Fruit fly (Drosophila melanogaster) whole organism, adult: ENCODE measurements around the gene fws.

Source experiments
- CG11617 ChIP-seq: fragments of 200-800 bp; sonication (Bioruptor generic); optimal IDR thresholded peaks from 2 replicates; lab custom pipeline; 2017; ENCODE audit warnings: mild to moderate bottlenecking, missing biosample characterization, missing genetic modification reagents, missing genetic modification characterization
- CG12768 ChIP-seq: fragments of 200-800 bp; sonication (Bioruptor generic); optimal IDR thresholded peaks from 2 replicates; lab custom pipeline; 2017; ENCODE audit warnings: missing biosample characterization, missing genetic modification characterization, mild to moderate bottlenecking, moderate library complexity, missing genetic modification reagents
- CG14711 ChIP-seq: fragments of 200-800 bp; sonication (Bioruptor generic); optimal IDR thresholded peaks from 2 replicates; lab custom pipeline; 2018; ENCODE audit warnings: missing biosample characterization, mild to moderate bottlenecking, missing genetic modification characterization, moderate library complexity
- CG1620 ChIP-seq: fragments of 200-800 bp; sonication (Bioruptor generic); optimal IDR thresholded peaks from 2 replicates; lab custom pipeline; 2016; ENCODE audit warnings: missing biosample characterization, missing genetic modification characterization
- CG33017 ChIP-seq: fragments of 200-800 bp; sonication (Bioruptor generic); optimal IDR thresholded peaks from 2 replicates; lab custom pipeline; 2018; ENCODE audit warnings: missing biosample characterization, mild to moderate bottlenecking, missing genetic modification characterization, moderate library complexity
- CG5204 ChIP-seq: fragments of 200-800 bp; sonication (Bioruptor generic); optimal IDR thresholded peaks from 2 replicates; lab custom pipeline; 2016; ENCODE audit warnings: missing biosample characterization, missing genetic modification characterization
- CG7045 ChIP-seq: fragments of 200-800 bp; sonication (Bioruptor generic); optimal IDR thresholded peaks from 2 replicates; lab custom pipeline; 2017; ENCODE audit warnings: missing biosample characterization, mild to moderate bottlenecking, missing genetic modification characterization
- CG7101 ChIP-seq: fragments of 200-800 bp; sonication (Bioruptor generic); optimal IDR thresholded peaks from 2 replicates; lab custom pipeline; 2018; ENCODE audit warnings: missing biosample characterization, mild to moderate bottlenecking, missing genetic modification characterization, moderate library complexity
- Clk ChIP-seq: fragments of 200-800 bp; sonication (Bioruptor generic); optimal IDR thresholded peaks from 2 replicates; lab custom pipeline; 2017; ENCODE audit warnings: missing biosample characterization, missing genetic modification characterization
- Crg-1 ChIP-seq: fragments of 200-800 bp; sonication (Bioruptor generic); optimal IDR thresholded peaks from 2 replicates; lab custom pipeline; 2016; ENCODE audit warnings: missing biosample characterization, missing genetic modification characterization
- Hr96 ChIP-seq: fragments of 200-800 bp; sonication (Bioruptor generic); optimal IDR thresholded peaks from 2 replicates; lab custom pipeline; 2016; ENCODE audit warnings: missing biosample characterization, missing genetic modification characterization
- Mnt ChIP-seq: fragments of 200-800 bp; sonication (Bioruptor generic); optimal IDR thresholded peaks from 2 replicates; lab custom pipeline; 2016; ENCODE audit warnings: missing biosample characterization, mild to moderate bottlenecking, missing genetic modification characterization
- bab1 ChIP-seq: fragments of 200-800 bp; sonication (Bioruptor generic); optimal IDR thresholded peaks from 3 replicates; lab custom pipeline; 2019; ENCODE audit warnings: missing biosample characterization, mild to moderate bottlenecking, missing genetic modification characterization, moderate library complexity
- cic ChIP-seq: fragments of 200-800 bp; sonication (Bioruptor generic); optimal IDR thresholded peaks from 2 replicates; lab custom pipeline; 2017; ENCODE audit warnings: missing biosample characterization, mild to moderate bottlenecking, missing genetic modification characterization, moderate library complexity
- cnc ChIP-seq, 2 experiments: fragments of >200 bp; optimal IDR thresholded peaks; 2 replicates each; lab custom pipeline; 2017
- kay ChIP-seq: fragments of 200-800 bp; sonication (Bioruptor generic); peaks from one replicate; lab custom pipeline; 2016; ENCODE audit warnings: missing biosample characterization, missing genetic modification characterization, borderline replicate concordance
- ovo ChIP-seq: fragments of 200-800 bp; sonication (Bioruptor generic); optimal IDR thresholded peaks from 2 replicates; lab custom pipeline; 2016; ENCODE audit warnings: missing biosample characterization, missing genetic modification characterization
- pad ChIP-seq: fragments of 200-800 bp; sonication (Bioruptor generic); optimal IDR thresholded peaks from 3 replicates; lab custom pipeline; 2017; ENCODE audit warnings: missing biosample characterization, missing genetic modification characterization, mild to moderate bottlenecking, moderate library complexity, missing genetic modification reagents
- tj ChIP-seq: fragments of 200-800 bp; sonication (Bioruptor generic); optimal IDR thresholded peaks from 3 replicates; lab custom pipeline; 2017; ENCODE audit warnings: missing biosample characterization, mild to moderate bottlenecking, missing genetic modification characterization, moderate library complexity
- toe ChIP-seq: fragments of 200-800 bp; sonication (Bioruptor generic); optimal IDR thresholded peaks from 2 replicates; lab custom pipeline; 2016; ENCODE audit warnings: missing biosample characterization, missing genetic modification characterization

Gene fws

dm6 chr2L:17497108-17497507, 16.3 kb upstream of the fws start, which contains the start of gene qua:
TSS of gene qua (minus strand) at chr2L:17497208.
- TF ChIP-seq CG33017 (no peak), CG5204 (GFP tag; lab: Kevin White, UChicago) (no peak), CG7045 (no peak), cic (GFP tag; lab: Kevin White, UChicago) (no peak), bab1 (GFP tag; lab: Kevin White, UChicago) (no peak), CG14711 (no peak), CG1620 (GFP tag; lab: Kevin White, UChicago) (no peak), cnc (optimal IDR thresholded peaks at IDR 0.05; lab: Kevin White, UChicago) (no peak), kay (GFP tag; lab: Kevin White, UChicago) (no peak), CG11617 (GFP tag; lab: Kevin White, UChicago) (no peak), Crg-1 (GFP tag; lab: Kevin White, UChicago) (no peak), tj (no peak), Hr96 (GFP tag; lab: Kevin White, UChicago) (no peak), pad (GFP tag; lab: Kevin White, UChicago) (no peak), CG12768 (GFP tag; lab: Kevin White, UChicago) (no peak), ovo (GFP tag; lab: Kevin White, UChicago) (no peak)

dm6 chr2L:17495759-17496158, 14.9 kb upstream of the fws start:
- TF ChIP-seq cic (GFP tag; lab: Kevin White, UChicago) (no peak), cnc (optimal IDR thresholded peaks at IDR 0.05; lab: Kevin White, UChicago) (no peak), bab1 (GFP tag; lab: Kevin White, UChicago) (no peak), CG5204 (GFP tag; lab: Kevin White, UChicago) (no peak), CG7101 (no peak), CG1620 (GFP tag; lab: Kevin White, UChicago) (no peak), Crg-1 (GFP tag; lab: Kevin White, UChicago) (no peak), tj (no peak), pad (GFP tag; lab: Kevin White, UChicago) (no peak), CG11617 (GFP tag; lab: Kevin White, UChicago) (no peak), Hr96 (GFP tag; lab: Kevin White, UChicago) (no peak), kay (GFP tag; lab: Kevin White, UChicago) (no peak), CG33017 (no peak)

DNA sequence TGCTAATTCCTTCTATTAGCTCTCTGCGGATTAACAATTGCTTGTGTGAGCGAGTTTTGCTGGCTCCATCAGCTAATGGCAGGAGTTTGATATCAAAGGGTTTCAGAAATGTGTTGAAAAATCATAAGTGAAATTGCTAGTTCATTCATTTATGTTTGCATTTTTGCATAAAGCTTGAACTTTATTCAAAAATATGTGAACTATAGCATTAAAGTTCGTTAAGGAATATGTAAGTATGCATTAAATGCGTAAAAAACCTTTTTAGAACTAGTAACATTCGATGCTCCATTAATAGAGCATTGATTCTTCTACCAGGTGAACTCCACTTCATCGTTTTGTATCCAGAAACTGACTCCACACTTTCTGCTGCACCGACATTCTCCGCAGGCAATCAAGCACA, 11.9 kb upstream of the fws start:
- no peak for TF ChIP-seq CG12768 (GFP tag; lab: Kevin White, UChicago)
- no peak for TF ChIP-seq cnc (optimal IDR thresholded peaks at IDR 0.05; lab: Kevin White, UChicago)
- TF ChIP-seq CG7045, result no peak
- no peak for TF ChIP-seq ovo (GFP tag; lab: Kevin White, UChicago)
- TF ChIP-seq CG7101, result no peak
- no peak for TF ChIP-seq CG33017
- TF ChIP-seq tj, result no peak
- TF ChIP-seq Hr96 (GFP tag; lab: Kevin White, UChicago), result no peak
- no peak for TF ChIP-seq toe
- no peak for TF ChIP-seq Crg-1 (GFP tag; lab: Kevin White, UChicago)
- no peak for TF ChIP-seq bab1 (GFP tag; lab: Kevin White, UChicago)
- no peak for TF ChIP-seq CG5204 (GFP tag; lab: Kevin White, UChicago)
- no peak for TF ChIP-seq Mnt (GFP tag; lab: Kevin White, UChicago)
- TF ChIP-seq Clk (GFP tag; lab: Kevin White, UChicago), result no peak

DNA sequence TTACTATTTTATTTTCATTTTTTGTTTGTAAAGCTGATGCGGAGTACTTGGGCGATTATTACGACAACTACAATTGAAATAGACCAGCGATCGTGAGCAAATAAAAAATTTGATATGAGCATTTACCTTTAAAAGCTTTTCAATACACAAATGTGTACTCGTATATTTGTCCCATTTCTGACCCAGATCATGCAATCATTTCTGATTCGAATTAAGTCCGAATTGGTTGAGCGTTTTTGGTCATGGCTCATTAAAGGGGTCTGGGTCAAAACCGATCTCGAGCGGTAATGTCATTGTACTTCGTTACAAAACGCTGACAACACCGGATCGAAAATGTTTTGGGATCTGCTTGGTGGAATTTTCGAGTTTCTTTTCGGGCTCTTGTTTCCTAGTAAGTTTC, 5.4 kb upstream of the fws start, which contains the start of gene CG43220:
Gene CG43220, plus strand, starts transcription at position 301 of the 400 bp plus-strand sequence.
- TF ChIP-seq CG12768 (GFP tag; lab: Kevin White, UChicago), result no peak
- TF ChIP-seq CG14711, result no peak
- no peak for TF ChIP-seq cic (GFP tag; lab: Kevin White, UChicago)
- TF ChIP-seq CG5204 (GFP tag; lab: Kevin White, UChicago), result no peak
- no peak for TF ChIP-seq pad (GFP tag; lab: Kevin White, UChicago)
- no peak for TF ChIP-seq CG7045
- no peak for TF ChIP-seq CG11617 (GFP tag; lab: Kevin White, UChicago)
- TF ChIP-seq kay (GFP tag; lab: Kevin White, UChicago), result no peak
- no peak for TF ChIP-seq CG1620 (GFP tag; lab: Kevin White, UChicago)

DNA sequence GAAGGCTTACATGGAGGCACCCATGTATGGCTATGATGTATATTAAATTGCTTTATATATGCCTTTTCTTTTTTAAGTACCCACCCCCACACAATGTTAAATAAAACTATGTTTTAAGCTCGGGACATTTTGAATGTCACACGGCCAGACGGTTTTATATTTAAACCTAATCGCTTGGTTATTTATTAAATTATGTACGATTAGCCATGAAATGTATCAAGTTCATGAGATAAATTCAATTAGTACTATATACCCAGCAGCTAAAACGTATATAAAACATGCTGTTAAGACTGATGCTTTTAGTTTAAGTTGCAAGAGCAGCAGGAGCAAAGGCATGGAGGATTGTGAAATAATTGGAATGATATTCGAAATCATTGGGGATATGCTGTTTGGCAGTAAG, 4.6 kb upstream of the fws start, which contains the start of the genes CG43221 and CG43645:
Gene CG43221, plus strand, starts transcription at position 301 of the 400 bp plus-strand sequence.
Gene CG43645, plus strand, starts transcription at position 301 of the 400 bp plus-strand sequence.
- TF ChIP-seq cnc (optimal IDR thresholded peaks at IDR 0.05; lab: Kevin White, UChicago) (no peak), pad (GFP tag; lab: Kevin White, UChicago) (no peak), kay (GFP tag; lab: Kevin White, UChicago) (no peak), tj (no peak), CG7045 (no peak), Mnt (GFP tag; lab: Kevin White, UChicago) (no peak), CG14711 (no peak)

DNA sequence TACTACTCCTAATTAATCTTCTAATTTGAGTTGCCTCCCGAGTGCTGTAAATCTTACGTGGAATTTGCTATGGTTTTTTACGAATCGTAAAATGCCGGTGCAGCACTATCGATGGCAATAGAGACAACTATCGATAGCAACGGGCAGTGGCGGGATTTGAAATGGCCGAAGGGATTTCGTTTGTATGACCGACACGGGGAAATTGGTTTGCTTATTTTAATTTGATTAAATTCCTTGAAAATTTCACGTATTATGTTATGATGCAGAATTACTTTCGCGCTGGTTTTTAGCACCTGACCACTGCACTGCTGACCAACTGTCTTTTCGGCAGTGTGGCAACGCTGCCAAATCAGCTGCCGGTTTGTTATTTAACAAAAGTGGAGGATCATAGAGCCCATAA, 3.3 kb upstream of the fws start, which contains the start of the genes GCS2beta and CG5131:
Gene GCS2beta, minus strand, starts transcription at position 134 of the 400 bp plus-strand sequence.
Gene CG5131, plus strand, starts transcription at position 328 of the 400 bp plus-strand sequence.
- TF ChIP-seq CG7045, result peak; percentile 89
- TF ChIP-seq CG11617 (GFP tag; lab: Kevin White, UChicago), result peak; percentile 87
- peak; percentile 79 for TF ChIP-seq Clk (GFP tag; lab: Kevin White, UChicago)
- peak; percentile 85 for TF ChIP-seq CG5204 (GFP tag; lab: Kevin White, UChicago)
- TF ChIP-seq cic (GFP tag; lab: Kevin White, UChicago), result peak; percentile 15
- TF ChIP-seq Hr96 (GFP tag; lab: Kevin White, UChicago), result peak; percentile 92
- peak; percentile 92 for TF ChIP-seq CG1620 (GFP tag; lab: Kevin White, UChicago)
- peak; percentile 95 for TF ChIP-seq toe
- TF ChIP-seq CG14711, result peak; percentile 83
- TF ChIP-seq tj, result peak; percentile 94
- TF ChIP-seq kay (GFP tag; lab: Kevin White, UChicago), result peak; percentile 58
- peak; percentile 90 for TF ChIP-seq bab1 (GFP tag; lab: Kevin White, UChicago)
- TF ChIP-seq CG12768 (GFP tag; lab: Kevin White, UChicago), result peak; percentile 89
- TF ChIP-seq CG33017, result peak; percentile 84
- peak; percentile 80 for TF ChIP-seq Mnt (GFP tag; lab: Kevin White, UChicago)
- peak; percentile 71 for TF ChIP-seq pad (GFP tag; lab: Kevin White, UChicago)
- no peak for TF ChIP-seq cnc (optimal IDR thresholded peaks at IDR 0.05; lab: Kevin White, UChicago)
- TF ChIP-seq CG7101, result peak; percentile 85
- peak; percentile 94 for TF ChIP-seq Crg-1 (GFP tag; lab: Kevin White, UChicago)
- TF ChIP-seq ovo (GFP tag; lab: Kevin White, UChicago), result peak; percentile 65
